Worm (Caenorhabditis elegans) whole organism, L3 larva: ENCODE results near the gene R11G1.7.

Experiments
- elt-3 ChIP-seq, 3 experiments: fragments of 150-350 bp in 1 of 3; sonication (generic microtip) in 2 of 3; optimal IDR thresholded peaks; 2 replicates in 2 of 3; 4 replicates in 1 of 3; lab custom pipeline; 2014 to 2017; ENCODE audit warnings: missing biosample characterization in 3 of 3, missing genetic modification characterization in 3 of 3
- lin-39 ChIP-seq: fragments of 150-350 bp; optimal IDR thresholded peaks from 2 replicates; lab custom pipeline; 2018; ENCODE audit warnings: missing biosample characterization, missing genetic modification reagents, missing genetic modification characterization
- nhr-237 ChIP-seq: fragments of 150-350 bp; optimal IDR thresholded peaks from 2 replicates; lab custom pipeline; 2014; ENCODE audit warnings: missing biosample characterization, missing genetic modification characterization
- skn-1 ChIP-seq: fragments of 150-350 bp; optimal IDR thresholded peaks from 2 replicates; lab custom pipeline; 2014; ENCODE audit warnings: missing biosample characterization, missing genetic modification characterization
- ztf-11 ChIP-seq: fragments of 150-350 bp; optimal IDR thresholded peaks from 2 replicates; lab custom pipeline; 2014; ENCODE audit warnings: missing biosample characterization, missing genetic modification characterization

ce11 chrX:3634782-3635181, 21.3 kb upstream of the R11G1.7 start:
- TF ChIP-seq nhr-237 (tag; lab: Kevin White, UChicago), result no peak
- TF ChIP-seq skn-1 (tag; lab: Kevin White, UChicago), result no peak
- TF ChIP-seq lin-39, result no peak
- TF ChIP-seq ztf-11 (tag; lab: Kevin White, UChicago), result no peak
- TF ChIP-seq elt-3 (tag; optimal IDR thresholded peaks at IDR 0.05; lab: Kevin White, UChicago), result no peak
